Fruit fly (Drosophila melanogaster) whole organism, prepupa: ENCODE data around the gene CG10366.
A peak's percentile ranks its signal among the peaks of the same experiment; 100 is the strongest.

Experiments used
- CG11294 ChIP-seq: fragments of 200-800 bp; sonication (Bioruptor generic); IDR thresholded peaks from 2 replicates; pipeline ENCODE4 v1.3.6; 2022; ENCODE audit warnings: missing biosample characterization, missing genetic modification characterization
- CG11762 ChIP-seq: fragments of 200-800 bp; sonication (Bioruptor generic); optimal IDR thresholded peaks from 3 replicates; lab custom pipeline; 2016; ENCODE audit warnings: missing biosample characterization, missing genetic modification characterization; ENCODE audit not compliant: insufficient read depth
- CG11902 ChIP-seq: fragments of 200-800 bp; sonication (Bioruptor generic); optimal IDR thresholded peaks from 3 replicates; lab custom pipeline; 2016; ENCODE audit warnings: missing biosample characterization, missing genetic modification characterization
- CG15336 ChIP-seq: fragments of 200-800 bp; sonication (Bioruptor generic); IDR thresholded peaks from 2 replicates; pipeline ENCODE4 v1.3.6; 2022; ENCODE audit warnings: missing biosample characterization, missing genetic modification characterization
- CG16779 ChIP-seq: fragments of 200-800 bp; sonication (Bioruptor generic); optimal IDR thresholded peaks from 3 replicates; lab custom pipeline; 2017; ENCODE audit warnings: missing biosample characterization, mild to moderate bottlenecking, missing genetic modification characterization
- CG3032 ChIP-seq: fragments of 200-800 bp; optimal IDR thresholded peaks from 2 replicates; lab custom pipeline; 2019; ENCODE audit warnings: missing biosample characterization, mild to moderate bottlenecking, missing genetic modification characterization, moderate library complexity
- CG31627 ChIP-seq: fragments of 200-800 bp; sonication (Bioruptor generic); optimal IDR thresholded peaks from 3 replicates; lab custom pipeline; 2016; ENCODE audit warnings: missing biosample characterization, missing genetic modification characterization
- CG34406 ChIP-seq: fragments of 200-800 bp; sonication (Bioruptor generic); optimal IDR thresholded peaks from 3 replicates; lab custom pipeline; 2016; ENCODE audit warnings: missing biosample characterization, missing genetic modification characterization
- CG3919 ChIP-seq: fragments of 200-800 bp; sonication (Bioruptor generic); optimal IDR thresholded peaks from 3 replicates; lab custom pipeline; 2016; ENCODE audit warnings: missing biosample characterization, missing genetic modification characterization
- CG6163 ChIP-seq: fragments of 200-800 bp; sonication (Bioruptor generic); IDR thresholded peaks from 3 replicates; pipeline ENCODE4 v1.3.6; 2022; ENCODE audit warnings: missing biosample characterization, missing genetic modification characterization
- CG6792 ChIP-seq: fragments of 200-800 bp; sonication (Bioruptor generic); optimal IDR thresholded peaks from 3 replicates; lab custom pipeline; 2016; ENCODE audit warnings: missing biosample characterization, missing genetic modification characterization
- CG6808 ChIP-seq: fragments of 200-800 bp; sonication (Bioruptor generic); optimal IDR thresholded peaks from 3 replicates; lab custom pipeline; 2017; ENCODE audit warnings: missing biosample characterization, missing genetic modification characterization, mild to moderate bottlenecking, moderate library complexity, missing genetic modification reagents
- CG8119 ChIP-seq: fragments of 200-800 bp; sonication (Bioruptor generic); IDR thresholded peaks from 3 replicates; pipeline ENCODE4 v1.3.6; 2022; ENCODE audit warnings: missing biosample characterization, missing genetic modification characterization
- CG8319 ChIP-seq: fragments of 200-800 bp; sonication (Bioruptor generic); optimal IDR thresholded peaks from 3 replicates; lab custom pipeline; 2016; ENCODE audit warnings: missing biosample characterization, missing genetic modification characterization
- CG8632 ChIP-seq: fragments of 200-800 bp; sonication (Bioruptor generic); optimal IDR thresholded peaks from 3 replicates; lab custom pipeline; 2016; ENCODE audit warnings: missing biosample characterization, missing genetic modification characterization
- Eip78C ChIP-seq: fragments of 200-800 bp; sonication (Bioruptor generic); peaks from one replicate; lab custom pipeline; 2016; ENCODE audit warnings: missing biosample characterization, missing genetic modification characterization
- Eip93F ChIP-seq: fragments of 200-800 bp; sonication (Bioruptor generic); optimal IDR thresholded peaks from 2 replicates; lab custom pipeline; 2016; ENCODE audit warnings: missing biosample characterization, mild to moderate bottlenecking, missing genetic modification characterization
- Ets21C ChIP-seq: fragments of 200-800 bp; sonication (Bioruptor generic); optimal IDR thresholded peaks from 3 replicates; lab custom pipeline; 2016; ENCODE audit warnings: missing biosample characterization, missing genetic modification characterization
- Ets96B ChIP-seq: fragments of 200-800 bp; optimal IDR thresholded peaks from 2 replicates; lab custom pipeline; 2019; ENCODE audit warnings: missing biosample characterization, mild to moderate bottlenecking, missing genetic modification characterization, moderate library complexity
- Hr4 ChIP-seq: fragments of 200-800 bp; sonication (Bioruptor generic); optimal IDR thresholded peaks from 3 replicates; lab custom pipeline; 2016; ENCODE audit warnings: missing biosample characterization, missing genetic modification characterization
- Met ChIP-seq: fragments of 200-800 bp; sonication (Bioruptor generic); optimal IDR thresholded peaks from 3 replicates; lab custom pipeline; 2016; ENCODE audit warnings: missing biosample characterization, missing genetic modification characterization
- OdsH ChIP-seq: fragments of 200-800 bp; sonication (Bioruptor generic); optimal IDR thresholded peaks from 3 replicates; lab custom pipeline; 2016; ENCODE audit warnings: missing biosample characterization, missing genetic modification characterization
- Smox ChIP-seq: fragments of 200-800 bp; sonication (Bioruptor generic); optimal IDR thresholded peaks from 3 replicates; lab custom pipeline; 2016; ENCODE audit warnings: missing biosample characterization, missing genetic modification characterization
- Sox102F ChIP-seq: fragments of 200-800 bp; sonication (Bioruptor generic); optimal IDR thresholded peaks from 2 replicates; lab custom pipeline; 2016; ENCODE audit warnings: missing biosample characterization, mild to moderate bottlenecking, missing genetic modification characterization
- Sox14 ChIP-seq: fragments of 200-800 bp; sonication (Bioruptor generic); optimal IDR thresholded peaks from 3 replicates; lab custom pipeline; 2016; ENCODE audit warnings: missing biosample characterization, missing genetic modification characterization
- Sox15 ChIP-seq: fragments of 200-800 bp; sonication (Bioruptor generic); optimal IDR thresholded peaks from 3 replicates; lab custom pipeline; 2016; ENCODE audit warnings: missing biosample characterization, missing genetic modification characterization
- achi ChIP-seq: fragments of 200-800 bp; sonication (Bioruptor generic); optimal IDR thresholded peaks from 3 replicates; lab custom pipeline; 2016; ENCODE audit warnings: missing biosample characterization, missing genetic modification characterization
- acj6 ChIP-seq: fragments of 200-800 bp; sonication (Bioruptor generic); optimal IDR thresholded peaks from 3 replicates; lab custom pipeline; 2016; ENCODE audit warnings: missing biosample characterization, missing genetic modification characterization
- cyc ChIP-seq: fragments of 200-800 bp; sonication (Bioruptor generic); optimal IDR thresholded peaks from 3 replicates; lab custom pipeline; 2016; ENCODE audit warnings: missing biosample characterization, missing genetic modification characterization
- dac ChIP-seq: fragments of 200-800 bp; sonication (Bioruptor generic); optimal IDR thresholded peaks from 2 replicates; lab custom pipeline; 2017; ENCODE audit warnings: missing biosample characterization, mild to moderate bottlenecking, missing genetic modification characterization
- dsx ChIP-seq: fragments of 200-800 bp; optimal IDR thresholded peaks from 3 replicates; lab custom pipeline; 2019; ENCODE audit warnings: missing biosample characterization, mild to moderate bottlenecking, missing genetic modification characterization, moderate library complexity; ENCODE audit not compliant: poor library complexity, severe bottlenecking
- fd59A ChIP-seq: fragments of 200-800 bp; sonication (Bioruptor generic); optimal IDR thresholded peaks from 2 replicates; lab custom pipeline; 2017; ENCODE audit warnings: missing biosample characterization, mild to moderate bottlenecking, missing genetic modification characterization, missing genetic modification reagents
- fkh ChIP-seq: fragments of 200-800 bp; sonication (Bioruptor generic); optimal IDR thresholded peaks from 3 replicates; lab custom pipeline; 2017; ENCODE audit warnings: missing biosample characterization, mild to moderate bottlenecking, missing genetic modification characterization, moderate library complexity
- lz ChIP-seq: fragments of 200-800 bp; sonication (Bioruptor generic); optimal IDR thresholded peaks from 3 replicates; lab custom pipeline; 2016; ENCODE audit warnings: missing biosample characterization, missing genetic modification characterization
- pdm3 ChIP-seq: fragments of 200-800 bp; sonication (Bioruptor generic); optimal IDR thresholded peaks from 3 replicates; lab custom pipeline; 2016; ENCODE audit warnings: missing biosample characterization, missing genetic modification characterization
- spab ChIP-seq: fragments of 200-800 bp; sonication (Bioruptor generic); optimal IDR thresholded peaks from 2 replicates; lab custom pipeline; 2017; ENCODE audit warnings: missing biosample characterization, mild to moderate bottlenecking, missing genetic modification characterization, missing genetic modification reagents
- ss ChIP-seq, 2 experiments: fragments of 200-800 bp; sonication (Bioruptor generic); optimal IDR thresholded peaks; 2 replicates in 1 of 2; 3 replicates in 1 of 2; lab custom pipeline; 2017 to 2018; ENCODE audit warnings: mild to moderate bottlenecking in 2 of 2, missing biosample characterization in 2 of 2, missing genetic modification characterization in 2 of 2, moderate library complexity in 1 of 2
- svp ChIP-seq: fragments of 200-800 bp; sonication (Bioruptor generic); peaks from one replicate; lab custom pipeline; 2016; ENCODE audit warnings: missing biosample characterization, missing genetic modification characterization
- topi ChIP-seq: fragments of 200-800 bp; sonication (Bioruptor generic); optimal IDR thresholded peaks from 3 replicates; lab custom pipeline; 2016; ENCODE audit warnings: missing biosample characterization, missing genetic modification characterization

The CG10366 gene

dm6 chr2L:19537779-19538456, 46.1 kb upstream of the CG10366 start, which contains the start of gene CG13082 (continued):
- TF ChIP-seq OdsH: peak; percentile 89
- peak; percentile 97 for TF ChIP-seq Met (GFP tag; lab: Kevin White, UChicago)
- TF ChIP-seq Hr4 (GFP tag; lab: Kevin White, UChicago): peak; percentile 80
- peak; percentile 97 for TF ChIP-seq svp
- TF ChIP-seq CG34406 (GFP tag; lab: Kevin White, UChicago): peak; percentile 91
- peak; percentile 89 for TF ChIP-seq CG15336 (GFP tag; lab: Robert Waterston, UW)
- peak; percentile 96 for TF ChIP-seq Smox (GFP tag; lab: Kevin White, UChicago)
- peak; percentile 66 for TF ChIP-seq CG16779 (tag; lab: Kevin White, UChicago)
- peak; percentile 69 for TF ChIP-seq dsx
- peak; percentile 87 for TF ChIP-seq CG8632 (GFP tag; lab: Kevin White, UChicago)
- peak; percentile 45; the same call in 1 of the 2 replicates for TF ChIP-seq CG11294
- TF ChIP-seq lz (GFP tag; lab: Kevin White, UChicago): peak; percentile 96
- peak; percentile 81 for TF ChIP-seq dac (GFP tag; lab: Kevin White, UChicago)
- peak; percentile 88 for TF ChIP-seq CG11762
- TF ChIP-seq achi (GFP tag; lab: Kevin White, UChicago): peak; percentile 92
- TF ChIP-seq Ets96B: peak; percentile 76
- TF ChIP-seq ss (GFP tag; optimal IDR thresholded peaks at IDR 0.05; lab: Kevin White, UChicago): peak; percentile 50 to 74
- peak; percentile 93 for TF ChIP-seq CG6792
- TF ChIP-seq CG8119 (GFP tag; lab: Robert Waterston, UW): peak; percentile 91
- peak; percentile 77 for TF ChIP-seq CG6808 (GFP tag; lab: Kevin White, UChicago)
- peak; percentile 95 for TF ChIP-seq Sox14 (GFP tag; lab: Kevin White, UChicago)
- TF ChIP-seq Eip78C (GFP tag; lab: Kevin White, UChicago): peak; percentile 96
- TF ChIP-seq CG6163 (GFP tag; lab: Robert Waterston, UW): peak; percentile 87
- peak; percentile 76 for TF ChIP-seq Sox15 (GFP tag; lab: Kevin White, UChicago)
- TF ChIP-seq Ets21C: peak; percentile 94
- TF ChIP-seq CG11902 (GFP tag; lab: Kevin White, UChicago): peak; percentile 81
- TF ChIP-seq CG31627: peak; percentile 96
- TF ChIP-seq cyc (GFP tag; lab: Kevin White, UChicago): peak; percentile 96

DNA sequence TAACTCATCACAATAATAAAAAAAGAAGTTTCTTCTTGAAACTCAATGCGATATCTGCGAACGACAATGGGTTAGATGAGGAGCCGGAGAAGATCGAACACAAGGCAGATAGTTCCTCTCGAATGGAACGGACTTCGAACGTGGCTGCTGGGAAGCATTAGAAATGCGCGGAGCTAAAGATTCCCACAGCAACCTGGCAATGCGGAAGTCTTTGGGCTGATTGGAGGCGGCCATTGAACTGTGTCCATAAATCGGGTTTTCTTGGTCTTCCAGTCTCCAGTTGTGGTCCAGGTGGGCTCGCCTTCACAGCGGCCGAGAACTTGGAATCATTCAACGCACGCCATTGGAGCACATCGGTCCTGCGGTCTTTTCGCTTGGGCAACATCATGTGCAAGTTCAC, 43.7 kb upstream of the CG10366 start, which contains the start of gene CG13081:
Gene CG13081, plus strand, starts transcription at position 301 of the 400 bp plus-strand sequence.
- TF ChIP-seq CG8632 (GFP tag; lab: Kevin White, UChicago) (no peak), CG31627 (no peak), fd59A (GFP tag; lab: Kevin White, UChicago) (no peak), pdm3 (GFP tag; lab: Kevin White, UChicago) (no peak), Ets96B (no peak), CG8319 (no peak), fkh (no peak), CG6163 (GFP tag; lab: Robert Waterston, UW) (no peak), Sox14 (GFP tag; lab: Kevin White, UChicago) (no peak), Met (GFP tag; lab: Kevin White, UChicago) (no peak), CG3919 (no peak), acj6 (no peak), Sox102F (GFP tag; lab: Kevin White, UChicago) (no peak), topi (GFP tag; lab: Kevin White, UChicago) (no peak), Eip93F (GFP tag; lab: Kevin White, UChicago) (no peak), CG11902 (GFP tag; lab: Kevin White, UChicago) (no peak), dsx (no peak), spab (GFP tag; lab: Kevin White, UChicago) (no peak), CG34406 (GFP tag; lab: Kevin White, UChicago) (no peak), CG3032 (tag; lab: Kevin White, UChicago) (no peak)
